Worm (Caenorhabditis elegans) whole organism, young adult: Measurements from ENCODE around the gene micu-1.

ENCODE experiments used
- Y79H2A.3 ChIP-seq: fragments of 200-800 bp; sonication (Bioruptor generic); conservative IDR thresholded peaks from 2 replicates; pipeline ENCODE4 v1.3.6; 2022; ENCODE audit warnings: missing genetic modification reagents, missing genetic modification characterization, missing compliant biosample characterization
- ama-1 ChIP-seq, 3 experiments: fragments of 150-350 bp in 1 of 3; sonication (generic microtip) in 2 of 3; optimal IDR thresholded peaks; 2 replicates each; lab custom pipeline; 2014 to 2018; ENCODE audit warnings: missing biosample characterization in 2 of 3, missing genetic modification characterization in 2 of 3, missing genetic modification reagents in 2 of 3
- ceh-91 ChIP-seq: fragments of 200-800 bp; sonication (Bioruptor generic); IDR thresholded peaks from 2 replicates; pipeline ENCODE4 v1.3.6; 2022; ENCODE audit warnings: missing genetic modification reagents, missing genetic modification characterization, missing compliant biosample characterization
- dpl-1 ChIP-seq: fragments of 150-350 bp; optimal IDR thresholded peaks from 2 replicates; lab custom pipeline; 2014; ENCODE audit warnings: missing biosample characterization, missing genetic modification reagents, missing genetic modification characterization
- ets-4 ChIP-seq: fragments of 200-800 bp; sonication (Bioruptor generic); optimal IDR thresholded peaks from 2 replicates; lab custom pipeline; 2018; ENCODE audit warnings: mild to moderate bottlenecking, missing genetic modification characterization, missing compliant biosample characterization
- nfya-1 ChIP-seq: sonication (generic microtip); optimal IDR thresholded peaks from 2 replicates; lab custom pipeline; 2017; ENCODE audit warnings: antibody characterized with exemption, missing compliant biosample characterization, missing genetic modification characterization, borderline replicate concordance; ENCODE audit not compliant: insufficient read depth
- pha-4 ChIP-seq: fragments of 150-350 bp; sonication (generic microtip); optimal IDR thresholded peaks from 2 replicates; lab custom pipeline; 2014; ENCODE audit warnings: missing biosample characterization, missing genetic modification reagents, missing genetic modification characterization
- sea-2 ChIP-seq: fragments of 200-800 bp; sonication (Bioruptor generic); IDR thresholded peaks from 2 replicates; pipeline ENCODE4 v1.3.6; 2022; ENCODE audit warnings: missing genetic modification characterization, missing compliant biosample characterization
- tbx-9 ChIP-seq: sonication (generic microtip); optimal IDR thresholded peaks from 2 replicates; lab custom pipeline; 2016; ENCODE audit warnings: borderline replicate concordance, missing genetic modification characterization, inconsistent platforms, missing compliant biosample characterization
- unc-62 ChIP-seq: fragments of 150-350 bp; optimal IDR thresholded peaks from 2 replicates; lab custom pipeline; 2014; ENCODE audit warnings: missing biosample characterization, missing genetic modification reagents, missing genetic modification characterization

DNA sequence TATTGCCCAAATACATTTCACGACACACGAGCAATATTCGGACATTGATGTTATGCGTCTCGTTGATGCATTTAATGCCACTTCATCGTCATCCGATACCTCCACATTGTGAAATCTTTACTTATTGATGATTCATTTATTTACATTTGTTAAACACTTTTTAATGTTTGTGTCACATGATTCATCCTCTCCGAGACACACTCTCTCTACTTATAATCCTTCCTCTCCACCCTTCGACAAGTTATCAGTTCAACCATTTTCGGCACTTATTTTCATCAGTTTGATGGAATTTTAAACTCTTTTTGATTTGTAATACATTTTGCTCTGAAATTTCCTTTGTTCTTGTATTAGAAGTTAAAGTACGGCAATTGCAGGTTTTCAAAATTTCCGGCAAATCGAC is 48.4 kb downstream of the micu-1 start:
- TF ChIP-seq tbx-9 (tag; lab: Kevin White, UChicago) (no peak), ets-4 (GFP tag; lab: Kevin White, UChicago) (no peak), ama-1 (optimal IDR thresholded peaks at IDR 0.05; lab: Kevin White, UChicago) (no peak), ama-1 (GFP tag; optimal IDR thresholded peaks at IDR 0.05; lab: Kevin White, UChicago) (no peak), sea-2 (GFP tag; lab: Robert Waterston, UW) (no peak), ceh-91 (no peak), dpl-1 (no peak), unc-62 (GFP tag; lab: Kevin White, UChicago) (no peak), pha-4 (tag; lab: Kevin White, UChicago) (no peak), nfya-1 (tag; lab: Kevin White, UChicago) (no peak), Y79H2A.3 (GFP tag; lab: Robert Waterston, UW) (no peak)
